Comparison of ENCODE assay signal across 1 fruit fly cellular context in genomic region chrX:16350062-16350461, dm6.
TF ChIP-seq lines count a peak whose summit lies in the region.

TSS of gene sl (plus strand) at chrX:16350315.

TF ChIP-seq in whole organism, embryonic, 481 proteins besides CTCF, POLR2A, EP300 and RAD21 (continued from another document and continues in another):
- peak; percentile 44 for TF ChIP-seq CG17829 (tag; optimal IDR thresholded peaks at IDR 0.05; lab: Kevin White, UChicago)
- no peak for TF ChIP-seq abd-A (tag; optimal IDR thresholded peaks at IDR 0.05; lab: Kevin White, UChicago)
- TF ChIP-seq Sox102F (GFP tag; optimal IDR thresholded peaks at IDR 0.05; lab: Kevin White, UChicago) = no peak
- no peak for TF ChIP-seq CG1647 (GFP tag; optimal IDR thresholded peaks at IDR 0.05; lab: Kevin White, UChicago)
- peak; percentile 93 for TF ChIP-seq CG17802 (tag; optimal IDR thresholded peaks at IDR 0.05; lab: Kevin White, UChicago)
- no peak for TF ChIP-seq CG32532 (GFP tag; IDR thresholded peaks at IDR 0.05; lab: Robert Waterston, UW)
- peak; percentile 95 for TF ChIP-seq stwl (tag; optimal IDR thresholded peaks at IDR 0.05; lab: Kevin White, UChicago)
- no peak for TF ChIP-seq Myb (GFP tag; optimal IDR thresholded peaks at IDR 0.05; lab: Kevin White, UChicago)
- TF ChIP-seq Fer1 (GFP tag; optimal IDR thresholded peaks at IDR 0.05; lab: Kevin White, UChicago) = no peak
- peak; percentile 23 for TF ChIP-seq Xbp1 (GFP tag; optimal IDR thresholded peaks at IDR 0.05; lab: Kevin White, UChicago)
- no peak for TF ChIP-seq wor (GFP tag; IDR thresholded peaks at IDR 0.05; lab: Robert Waterston, UW)
- TF ChIP-seq CG14667 (GFP tag; IDR thresholded peaks at IDR 0.05; lab: Robert Waterston, UW) = no peak
- TF ChIP-seq Jarid2 (GFP tag; optimal IDR thresholded peaks at IDR 0.05; lab: Kevin White, UChicago) = no peak
- no peak for TF ChIP-seq inv (GFP tag; IDR thresholded peaks at IDR 0.05; lab: Robert Waterston, UW; ENCODE audit: partially characterized antibody)
- TF ChIP-seq ewg (GFP tag; optimal IDR thresholded peaks at IDR 0.05; lab: Kevin White, UChicago) = no peak
- 0 out of 3 replicates have a peak, but pooled peaks have one; percentile 10 for TF ChIP-seq otp (GFP tag; IDR thresholded peaks at IDR 0.05; lab: Robert Waterston, UW)
- no peak for TF ChIP-seq Hr39 (optimal IDR thresholded peaks at IDR 0.05; lab: Kevin White, UChicago)
- TF ChIP-seq bbx (GFP tag; IDR thresholded peaks at IDR 0.05; lab: Robert Waterston, UW; ENCODE audit: partially characterized antibody) = no peak
- TF ChIP-seq sisA (GFP tag; IDR thresholded peaks at IDR 0.05; lab: Robert Waterston, UW) = no peak
- TF ChIP-seq cwo (GFP tag; optimal IDR thresholded peaks at IDR 0.05; lab: Kevin White, UChicago) = no peak
- no peak for TF ChIP-seq CG10654 (GFP tag; optimal IDR thresholded peaks at IDR 0.05; lab: Kevin White, UChicago)
- no peak for TF ChIP-seq CG1792 (GFP tag; optimal IDR thresholded peaks at IDR 0.05; lab: Kevin White, UChicago)
- TF ChIP-seq Ets97D (GFP tag; optimal IDR thresholded peaks at IDR 0.05; lab: Kevin White, UChicago) = peak; percentile 54
- no peak for TF ChIP-seq gem (tag; optimal IDR thresholded peaks at IDR 0.05; lab: Kevin White, UChicago)
- no peak for TF ChIP-seq CG2116 (GFP tag; optimal IDR thresholded peaks at IDR 0.05; lab: Kevin White, UChicago)
- no peak for TF ChIP-seq ind (GFP tag; optimal IDR thresholded peaks at IDR 0.05; lab: Kevin White, UChicago)
- no peak for TF ChIP-seq br (optimal IDR thresholded peaks at IDR 0.05; lab: Kevin White, UChicago)
- no peak for TF ChIP-seq yki (optimal IDR thresholded peaks at IDR 0.05; lab: Kevin White, UChicago)
- TF ChIP-seq CG17359 (tag; optimal IDR thresholded peaks at IDR 0.05; lab: Kevin White, UChicago) = no peak
- peak; percentile 55 for TF ChIP-seq grn (GFP tag; optimal IDR thresholded peaks at IDR 0.05; lab: Kevin White, UChicago)
- no peak for TF ChIP-seq tin (GFP tag; optimal IDR thresholded peaks at IDR 0.05; lab: Kevin White, UChicago)
- no peak for TF ChIP-seq CG18764 (GFP tag; optimal IDR thresholded peaks at IDR 0.05; lab: Kevin White, UChicago)
- TF ChIP-seq emc (GFP tag; optimal IDR thresholded peaks at IDR 0.05; lab: Kevin White, UChicago) = no peak
- no peak for TF ChIP-seq CG1832 (GFP tag; optimal IDR thresholded peaks at IDR 0.05; lab: Kevin White, UChicago)
- TF ChIP-seq salm (tag; optimal IDR thresholded peaks at IDR 0.05; lab: Kevin White, UChicago) = no peak
- no peak for TF ChIP-seq CG32772 (GFP tag; IDR thresholded peaks at IDR 0.05; lab: Robert Waterston, UW)
- TF ChIP-seq amos (GFP tag; IDR thresholded peaks at IDR 0.05; lab: Robert Waterston, UW; ENCODE audit: partially characterized antibody) = peak; percentile 38
- no peak for TF ChIP-seq fu2 (GFP tag; optimal IDR thresholded peaks at IDR 0.05; lab: Kevin White, UChicago)
- no peak for TF ChIP-seq sc (optimal IDR thresholded peaks at IDR 0.05; lab: Kevin White, UChicago)
- no peak for TF ChIP-seq sc (GFP tag; optimal IDR thresholded peaks at IDR 0.05; lab: Kevin White, UChicago)
- no peak for TF ChIP-seq Hr3 (GFP tag; optimal IDR thresholded peaks at IDR 0.05; lab: Kevin White, UChicago)
- no peak for TF ChIP-seq lola (GFP tag; optimal IDR thresholded peaks at IDR 0.05; lab: Kevin White, UChicago)
- TF ChIP-seq tgo (GFP tag; IDR thresholded peaks at IDR 0.05; lab: Robert Waterston, UW) = no peak
- TF ChIP-seq CG14710 (tag; optimal IDR thresholded peaks at IDR 0.05; lab: Kevin White, UChicago) = peak; percentile 46
- no peak for TF ChIP-seq Neu2 (GFP tag; optimal IDR thresholded peaks at IDR 0.05; lab: Kevin White, UChicago; ENCODE audit: borderline replicate concordance)
- TF ChIP-seq CG8281 (tag; optimal IDR thresholded peaks at IDR 0.05; lab: Kevin White, UChicago) = no peak
- TF ChIP-seq gsb-n (tag; optimal IDR thresholded peaks at IDR 0.05; lab: Kevin White, UChicago) = no peak
- no peak for TF ChIP-seq CG15479 (GFP tag; optimal IDR thresholded peaks at IDR 0.05; lab: Kevin White, UChicago)
- no peak for TF ChIP-seq kah (GFP tag; optimal IDR thresholded peaks at IDR 0.05; lab: Kevin White, UChicago)
- no peak for TF ChIP-seq CG3163 (GFP tag; optimal IDR thresholded peaks at IDR 0.05; lab: Kevin White, UChicago)
- TF ChIP-seq CG3838 (GFP tag; optimal IDR thresholded peaks at IDR 0.05; lab: Kevin White, UChicago) = no peak
- peak; percentile 41 for TF ChIP-seq bab2 (GFP tag; optimal IDR thresholded peaks at IDR 0.05; lab: Kevin White, UChicago)
- no peak for TF ChIP-seq CG11696 (GFP tag; IDR thresholded peaks at IDR 0.05; lab: Robert Waterston, UW)
- no peak for TF ChIP-seq psq (GFP tag; optimal IDR thresholded peaks at IDR 0.05; lab: Kevin White, UChicago)
- peak; percentile 22 for TF ChIP-seq nmo (GFP tag; optimal IDR thresholded peaks at IDR 0.05; lab: Kevin White, UChicago)
- TF ChIP-seq dan (GFP tag; IDR thresholded peaks at IDR 0.05; lab: Robert Waterston, UW) = no peak
- TF ChIP-seq CG8388 (GFP tag; optimal IDR thresholded peaks at IDR 0.05; lab: Kevin White, UChicago) = no peak
- peak; percentile 32 for TF ChIP-seq Scr (GFP tag; IDR thresholded peaks at IDR 0.05; lab: Robert Waterston, UW; ENCODE audit: partially characterized antibody)
- no peak for TF ChIP-seq Dek (tag; optimal IDR thresholded peaks at IDR 0.05; lab: Kevin White, UChicago)
- no peak for TF ChIP-seq z (GFP tag; IDR thresholded peaks at IDR 0.05; lab: Robert Waterston, UW)
- TF ChIP-seq CG12219 (GFP tag; optimal IDR thresholded peaks at IDR 0.05; lab: Kevin White, UChicago) = no peak
- 0 out of 3 replicates have a peak, but pooled peaks have one; percentile 11 for TF ChIP-seq CG6791 (GFP tag; IDR thresholded peaks at IDR 0.05; lab: Robert Waterston, UW; ENCODE audit: partially characterized antibody)
- TF ChIP-seq Dip2 (GFP tag; IDR thresholded peaks at IDR 0.05; lab: Robert Waterston, UW) = no peak
- TF ChIP-seq luna (GFP tag; optimal IDR thresholded peaks at IDR 0.05; lab: Kevin White, UChicago) = no peak
- no peak for TF ChIP-seq Hmr (GFP tag; optimal IDR thresholded peaks at IDR 0.05; lab: Kevin White, UChicago)
- peak; percentile 30 for TF ChIP-seq trem (tag; optimal IDR thresholded peaks at IDR 0.05; lab: Kevin White, UChicago)
- peak; percentile 19; the same call in 1 of the 2 replicates for TF ChIP-seq unc-4 (GFP tag; IDR thresholded peaks at IDR 0.05; lab: Robert Waterston, UW; ENCODE audit: partially characterized antibody)
- TF ChIP-seq slbo (GFP tag; IDR thresholded peaks at IDR 0.05; lab: Robert Waterston, UW) = peak; percentile 53
- no peak for TF ChIP-seq CG12299 (tag; optimal IDR thresholded peaks at IDR 0.05; lab: Kevin White, UChicago)
- TF ChIP-seq Antp (GFP tag; optimal IDR thresholded peaks at IDR 0.05; lab: Kevin White, UChicago) = no peak
- no peak for TF ChIP-seq CG11560 (tag; IDR thresholded peaks at IDR 0.05; lab: Robert Waterston, UW)
- TF ChIP-seq pum (GFP tag; optimal IDR thresholded peaks at IDR 0.05; lab: Kevin White, UChicago) = no peak
- no peak for TF ChIP-seq CG13123 (GFP tag; optimal IDR thresholded peaks at IDR 0.05; lab: Kevin White, UChicago)
- no peak for TF ChIP-seq Hr78 (GFP tag; optimal IDR thresholded peaks at IDR 0.05; lab: Kevin White, UChicago)
- no peak for TF ChIP-seq E2f1 (GFP tag; IDR thresholded peaks at IDR 0.05; lab: Robert Waterston, UW)
- no peak for TF ChIP-seq da (GFP tag; optimal IDR thresholded peaks at IDR 0.05; lab: Kevin White, UChicago)
- TF ChIP-seq MESR4 (GFP tag; optimal IDR thresholded peaks at IDR 0.05; lab: Kevin White, UChicago) = peak; percentile 68
- no peak for TF ChIP-seq CG15073 (GFP tag; optimal IDR thresholded peaks at IDR 0.05; lab: Kevin White, UChicago)
- no peak for TF ChIP-seq Dfd (GFP tag; optimal IDR thresholded peaks at IDR 0.05; lab: Kevin White, UChicago)
- TF ChIP-seq tx (GFP tag; optimal IDR thresholded peaks at IDR 0.05; lab: Kevin White, UChicago) = no peak
- peak; percentile 24 for TF ChIP-seq phol (tag; optimal IDR thresholded peaks at IDR 0.05; lab: Kevin White, UChicago)
- no peak for TF ChIP-seq cas (GFP tag; IDR thresholded peaks at IDR 0.05; lab: Robert Waterston, UW)
- no peak for TF ChIP-seq CG3995 (GFP tag; optimal IDR thresholded peaks at IDR 0.05; lab: Kevin White, UChicago)
- TF ChIP-seq az2 (GFP tag; optimal IDR thresholded peaks at IDR 0.05; lab: Kevin White, UChicago) = no peak
- no peak for TF ChIP-seq CG15011 (GFP tag; optimal IDR thresholded peaks at IDR 0.05; lab: Kevin White, UChicago)
- TF ChIP-seq HLH54F (GFP tag; optimal IDR thresholded peaks at IDR 0.05; lab: Kevin White, UChicago) = no peak
- peak; percentile 41 for TF ChIP-seq gro (GFP tag; optimal IDR thresholded peaks at IDR 0.05; lab: Kevin White, UChicago)
- no peak for TF ChIP-seq grau (tag; optimal IDR thresholded peaks at IDR 0.05; lab: Kevin White, UChicago)
- TF ChIP-seq CG11723 (GFP tag; optimal IDR thresholded peaks at IDR 0.05; lab: Kevin White, UChicago) = no peak
- TF ChIP-seq nom (GFP tag; optimal IDR thresholded peaks at IDR 0.05; lab: Kevin White, UChicago) = no peak
- TF ChIP-seq ap (GFP tag; IDR thresholded peaks at IDR 0.05; lab: Robert Waterston, UW) = no peak
- TF ChIP-seq pzg (GFP tag; optimal IDR thresholded peaks at IDR 0.05; lab: Kevin White, UChicago) = peak; percentile 56
- no peak for TF ChIP-seq toy (GFP tag; IDR thresholded peaks at IDR 0.05; lab: Robert Waterston, UW)
- TF ChIP-seq Lim3 (GFP tag; IDR thresholded peaks at IDR 0.05; lab: Robert Waterston, UW) = no peak
- TF ChIP-seq CG2129 (GFP tag; IDR thresholded peaks at IDR 0.05; lab: Robert Waterston, UW; ENCODE audit: partially characterized antibody) = no peak
- no peak for TF ChIP-seq Ada2b (GFP tag; IDR thresholded peaks at IDR 0.05; lab: Robert Waterston, UW)
- TF ChIP-seq CG1024 (GFP tag; IDR thresholded peaks at IDR 0.05; lab: Robert Waterston, UW) = peak; percentile 74
- TF ChIP-seq Ets65A (GFP tag; lab: Kevin White, UChicago) = peak; percentile 46
- no peak for TF ChIP-seq CG7556 (GFP tag; optimal IDR thresholded peaks at IDR 0.05; lab: Kevin White, UChicago)
- no peak for TF ChIP-seq H2.0 (GFP tag; IDR thresholded peaks at IDR 0.05; lab: Robert Waterston, UW)
- TF ChIP-seq Pdp1 (GFP tag; optimal IDR thresholded peaks at IDR 0.05; lab: Kevin White, UChicago) = peak in 1 of 2 experiments; percentile 71
- TF ChIP-seq CG4820 (GFP tag; optimal IDR thresholded peaks at IDR 0.05; lab: Kevin White, UChicago) = no peak
- TF ChIP-seq zfh2 (GFP tag; optimal IDR thresholded peaks at IDR 0.05; lab: Kevin White, UChicago) = no peak
- TF ChIP-seq Elba2 (GFP tag; optimal IDR thresholded peaks at IDR 0.05; lab: Kevin White, UChicago) = peak; percentile 40
- no peak for TF ChIP-seq dmrt99B (tag; optimal IDR thresholded peaks at IDR 0.05; lab: Kevin White, UChicago)
- no peak for TF ChIP-seq pb (GFP tag; optimal IDR thresholded peaks at IDR 0.05; lab: Kevin White, UChicago)
- no peak for TF ChIP-seq ac (GFP tag; optimal IDR thresholded peaks at IDR 0.05; lab: Kevin White, UChicago)
- TF ChIP-seq CG9932 (GFP tag; IDR thresholded peaks at IDR 0.05; lab: Robert Waterston, UW) = no peak; the same call in 1 of the 2 replicates
- no peak for TF ChIP-seq Atf3 (GFP tag; optimal IDR thresholded peaks at IDR 0.05; lab: Kevin White, UChicago)
- peak; percentile 71 for TF ChIP-seq CG9797 (GFP tag; optimal IDR thresholded peaks at IDR 0.05; lab: Kevin White, UChicago)
- no peak for TF ChIP-seq CG12155 (GFP tag; optimal IDR thresholded peaks at IDR 0.05; lab: Kevin White, UChicago)
- TF ChIP-seq CG11695 (GFP tag; IDR thresholded peaks at IDR 0.05; lab: Robert Waterston, UW) = no peak
- TF ChIP-seq CG2875 (GFP tag; optimal IDR thresholded peaks at IDR 0.05; lab: Kevin White, UChicago) = no peak
- TF ChIP-seq CG9609 (GFP tag; optimal IDR thresholded peaks at IDR 0.05; lab: Kevin White, UChicago) = no peak
- no peak for TF ChIP-seq Awh (GFP tag; IDR thresholded peaks at IDR 0.05; lab: Robert Waterston, UW)
- no peak for TF ChIP-seq ara (GFP tag; IDR thresholded peaks at IDR 0.05; lab: Robert Waterston, UW)
- TF ChIP-seq CG8089 (GFP tag; optimal IDR thresholded peaks at IDR 0.05; lab: Kevin White, UChicago) = no peak
- no peak for TF ChIP-seq cad (GFP tag; optimal IDR thresholded peaks at IDR 0.05; lab: Kevin White, UChicago)
- TF ChIP-seq Eip74EF (GFP tag; optimal IDR thresholded peaks at IDR 0.05; lab: Kevin White, UChicago) = peak in 1 of 2 experiments; percentile 59
- TF ChIP-seq Lhr (GFP tag; optimal IDR thresholded peaks at IDR 0.05; lab: Kevin White, UChicago) = no peak
- no peak for TF ChIP-seq CG18599 (GFP tag; optimal IDR thresholded peaks at IDR 0.05; lab: Kevin White, UChicago)
- TF ChIP-seq Sin3A (optimal IDR thresholded peaks at IDR 0.05; lab: Kevin White, UChicago) = peak; percentile 6
- no peak for TF ChIP-seq CG3407 (GFP tag; optimal IDR thresholded peaks at IDR 0.05; lab: Kevin White, UChicago)
- no peak for TF ChIP-seq unpg (GFP tag; optimal IDR thresholded peaks at IDR 0.05; lab: Kevin White, UChicago)
- no peak for TF ChIP-seq lmd (GFP tag; IDR thresholded peaks at IDR 0.05; lab: Robert Waterston, UW)
- no peak for TF ChIP-seq CG30431 (GFP tag; optimal IDR thresholded peaks at IDR 0.05; lab: Kevin White, UChicago)
- no peak for TF ChIP-seq Side (GFP tag; optimal IDR thresholded peaks at IDR 0.05; lab: Kevin White, UChicago)
- TF ChIP-seq GATAe (GFP tag; conservative IDR thresholded peaks at IDR 0.05; lab: Robert Waterston, UW) = peak; percentile 78
- no peak for TF ChIP-seq en (GFP tag; optimal IDR thresholded peaks at IDR 0.05; lab: Kevin White, UChicago)
- no peak for TF ChIP-seq Atf-2 (GFP tag; optimal IDR thresholded peaks at IDR 0.05; lab: Kevin White, UChicago)
- no peak for TF ChIP-seq crol (GFP tag; IDR thresholded peaks at IDR 0.05; lab: Robert Waterston, UW)
- no peak for TF ChIP-seq Chrac-16 (GFP tag; optimal IDR thresholded peaks at IDR 0.05; lab: Kevin White, UChicago)
- 0 out of 3 replicates have a peak, but pooled peaks have one; percentile 27 for TF ChIP-seq Opbp (GFP tag; IDR thresholded peaks at IDR 0.05; lab: Robert Waterston, UW; ENCODE audit: partially characterized antibody)
- TF ChIP-seq CG17361 (GFP tag; IDR thresholded peaks at IDR 0.05; lab: Robert Waterston, UW) = no peak
- no peak for TF ChIP-seq Max (GFP tag; optimal IDR thresholded peaks at IDR 0.05; lab: Kevin White, UChicago)
- TF ChIP-seq CG18262 (tag; optimal IDR thresholded peaks at IDR 0.05; lab: Kevin White, UChicago) = no peak
- no peak for TF ChIP-seq corto (GFP tag; optimal IDR thresholded peaks at IDR 0.05; lab: Kevin White, UChicago)
- no peak for TF ChIP-seq bsh (GFP tag; optimal IDR thresholded peaks at IDR 0.05; lab: Kevin White, UChicago)
- no peak for TF ChIP-seq HLHmδ (GFP tag; optimal IDR thresholded peaks at IDR 0.05; lab: Kevin White, UChicago)
